Worm (Caenorhabditis elegans): ENCODE data around the gene max-1.

ce11 chrV:13116114-13116603, 3.9 kb downstream of the max-1 start, which contains the start of gene acly-2:
- no peak for TF ChIP-seq ama-1 (optimal IDR thresholded peaks at IDR 0.05)
- no peak for TF ChIP-seq tbx-11 (GFP tag; IDR thresholded peaks at IDR 0.05)
